ENCODE assay signal across 1 fruit fly cellular context in genomic region chr2L:11021606-11022005, dm6.
TF ChIP-seq lines count a peak whose summit lies in the region.

No protein-coding gene starts in this region.

TF ChIP-seq in whole organism, prepupa, 60 proteins besides CTCF, POLR2A, EP300 and RAD21 (continued from another document):
- TF ChIP-seq ss (GFP tag; optimal IDR thresholded peaks at IDR 0.05; lab: Kevin White, UChicago) (no peak), topi (GFP tag; optimal IDR thresholded peaks at IDR 0.05; lab: Kevin White, UChicago) (peak; percentile 58), Sox14 (GFP tag; optimal IDR thresholded peaks at IDR 0.05; lab: Kevin White, UChicago) (peak; percentile 41), Sox102F (GFP tag; optimal IDR thresholded peaks at IDR 0.05; lab: Kevin White, UChicago) (peak; percentile 9), CG10631 (GFP tag; optimal IDR thresholded peaks at IDR 0.05; lab: Kevin White, UChicago) (peak; percentile 4), CG32006 (GFP tag; optimal IDR thresholded peaks at IDR 0.05; lab: Kevin White, UChicago) (peak; percentile 44), pdm3 (GFP tag; optimal IDR thresholded peaks at IDR 0.05; lab: Kevin White, UChicago) (peak; percentile 25), Eip75B (GFP tag; optimal IDR thresholded peaks at IDR 0.05; lab: Kevin White, UChicago) (peak; percentile 49), CG8632 (GFP tag; optimal IDR thresholded peaks at IDR 0.05; lab: Kevin White, UChicago) (no peak), CG6163 (GFP tag; IDR thresholded peaks at IDR 0.05; lab: Robert Waterston, UW) (no peak), CG11902 (GFP tag; optimal IDR thresholded peaks at IDR 0.05; lab: Kevin White, UChicago) (no peak), achi (GFP tag; optimal IDR thresholded peaks at IDR 0.05; lab: Kevin White, UChicago) (peak; percentile 35), CG6276 (GFP tag; optimal IDR thresholded peaks at IDR 0.05; lab: Kevin White, UChicago) (no peak)
